Worm (Caenorhabditis elegans) whole organism, late embryonic: ENCODE measurements around the gene gck-2.
A peak's percentile ranks its signal among the peaks of the same experiment; 100 is the strongest.

ENCODE experiments used
- dmd-4 ChIP-seq: sonication (generic microtip); optimal IDR thresholded peaks from 2 replicates; lab custom pipeline; 2016; ENCODE audit warnings: borderline replicate concordance, missing genetic modification characterization, missing compliant biosample characterization
- lim-6 ChIP-seq: sonication (generic microtip); optimal IDR thresholded peaks from 2 replicates; lab custom pipeline; 2016; ENCODE audit warnings: missing genetic modification characterization, missing compliant biosample characterization
- nhr-11 ChIP-seq: fragments of 150-350 bp; optimal IDR thresholded peaks from 2 replicates; lab custom pipeline; 2014; ENCODE audit warnings: missing biosample characterization, missing genetic modification characterization
- pros-1 ChIP-seq: fragments of 150-350 bp; optimal IDR thresholded peaks from 2 replicates; lab custom pipeline; 2014; ENCODE audit warnings: missing biosample characterization, missing genetic modification reagents, missing genetic modification characterization
- syd-9 ChIP-seq: sonication (generic microtip); optimal IDR thresholded peaks from 2 replicates; lab custom pipeline; 2016; ENCODE audit warnings: mild to moderate bottlenecking, missing genetic modification characterization, moderate library complexity, missing compliant biosample characterization
- unc-42 ChIP-seq: sonication (generic microtip); optimal IDR thresholded peaks from 2 replicates; lab custom pipeline; 2016; ENCODE audit warnings: missing genotype, missing genetic modification characterization, missing compliant biosample characterization

DNA sequence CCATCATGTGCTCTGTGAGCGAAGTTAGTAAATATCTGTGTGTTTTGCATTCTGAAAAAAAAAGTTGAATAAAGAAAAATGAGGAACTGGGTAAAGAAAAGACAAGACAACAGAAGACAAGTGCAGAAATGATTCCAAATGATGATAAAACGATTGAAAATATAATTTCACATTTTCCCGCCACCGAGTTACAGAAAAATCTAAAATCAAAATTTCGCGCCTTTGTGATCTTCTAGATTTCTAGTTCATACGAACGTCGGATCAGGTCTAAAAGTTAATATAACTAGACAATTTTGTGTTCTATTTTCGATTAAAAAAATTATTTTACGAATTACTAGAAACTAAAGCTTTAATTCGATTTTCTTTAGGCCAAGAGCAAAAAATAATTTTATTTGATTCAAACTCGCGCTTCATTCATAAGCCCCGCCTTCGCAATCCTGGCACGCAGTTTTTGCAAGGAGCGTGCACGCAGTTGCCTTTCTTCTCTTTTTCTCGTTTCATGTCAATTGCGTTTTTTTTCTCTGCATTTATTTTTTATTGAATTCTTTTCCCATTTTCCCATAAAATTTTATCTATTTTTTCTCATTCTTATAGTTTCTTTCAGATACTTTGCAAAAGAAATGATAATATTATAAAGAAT, 7.5 kb downstream of the gck-2 start, which contains the start of the genes spn-4 and spe-39:
- TF ChIP-seq nhr-11, result no peak
- no peak for TF ChIP-seq lim-6 (tag; lab: Kevin White, UChicago)
- no peak for TF ChIP-seq syd-9 (tag; lab: Kevin White, UChicago)
- TF ChIP-seq unc-42 (tag; lab: Kevin White, UChicago), result peak; percentile 71
- TF ChIP-seq dmd-4, result no peak
- no peak for TF ChIP-seq pros-1
